Fruit fly (Drosophila melanogaster): ENCODE measurements around the gene bigmax.

bigmax gene

DNA sequence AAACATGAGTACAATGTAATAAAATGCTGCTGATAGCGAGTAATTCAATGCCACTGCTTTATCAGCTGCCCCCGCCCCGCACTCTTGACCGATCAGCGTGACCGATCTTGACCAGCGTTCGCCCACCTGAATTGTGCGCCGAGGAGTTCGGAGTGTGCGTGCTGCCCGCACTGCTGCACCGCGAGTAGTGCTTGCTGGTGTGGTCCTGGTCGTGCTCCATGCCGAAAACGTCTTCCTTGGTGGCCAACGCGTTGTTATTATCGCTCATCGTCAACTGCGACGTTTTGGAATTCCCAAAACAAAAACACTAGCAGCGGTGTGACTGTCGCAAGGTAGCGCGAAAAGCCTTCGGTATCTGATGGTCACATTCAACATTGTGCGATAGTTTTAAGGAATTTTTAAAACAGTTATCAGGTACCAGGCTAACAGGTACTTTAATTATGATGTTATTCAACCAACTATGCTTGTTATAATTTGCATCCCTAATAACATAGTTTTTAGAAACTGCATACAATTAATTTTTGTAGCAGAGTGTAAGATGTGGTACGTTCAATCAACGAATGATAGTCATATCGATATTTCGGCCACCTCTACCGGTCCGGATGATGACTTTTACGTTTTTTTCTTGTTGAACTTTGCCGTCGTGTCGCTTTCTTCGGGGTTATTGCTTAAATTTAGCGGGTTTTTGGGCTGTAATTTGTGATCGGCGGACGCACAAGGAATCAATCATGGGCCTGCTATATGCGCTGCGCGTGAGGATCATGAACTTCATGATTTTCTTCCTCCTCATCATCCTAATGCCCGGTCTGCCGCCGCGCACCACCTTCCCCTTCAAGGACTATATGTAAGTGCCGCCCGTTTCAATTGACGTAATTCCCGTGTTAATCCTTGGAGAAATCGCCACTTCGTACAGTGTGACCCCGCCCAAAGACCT, at the start of gene bigmax, which contains the start of gene Hmu (continued):
- TF ChIP-seq CG4854 (GFP tag; optimal IDR thresholded peaks at IDR 0.05) (peak; percentile 69), HmgD (GFP tag; optimal IDR thresholded peaks at IDR 0.05) (peak; percentile 79), CG10274 (GFP tag; optimal IDR thresholded peaks at IDR 0.05) (no peak), CG7987 (GFP tag; optimal IDR thresholded peaks at IDR 0.05) (peak; percentile 91)

DNA sequence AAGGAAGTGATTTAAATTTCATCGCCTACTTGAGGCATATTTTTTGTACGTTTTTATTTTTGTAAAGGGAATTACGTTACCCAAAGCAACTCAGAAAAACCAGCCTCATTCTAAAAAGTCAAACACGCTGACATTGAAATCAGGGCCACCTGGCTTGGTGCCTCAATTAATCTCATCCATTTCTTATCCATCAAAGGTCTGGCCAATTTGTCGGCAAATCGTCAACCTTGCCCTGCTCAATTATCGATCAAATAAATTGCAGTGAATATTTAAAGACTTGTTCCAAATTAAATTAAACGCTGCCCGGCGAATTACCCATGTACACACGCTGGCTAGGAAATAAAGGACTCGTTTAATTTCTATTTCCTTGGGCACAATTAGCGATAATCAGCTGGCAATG, 42.5 kb upstream of the bigmax start, which contains the start of gene CG3330:
Gene CG3330 (minus strand): TSS at position 101 of the 400 bp plus-strand sequence.
- TF ChIP-seq da (GFP tag; optimal IDR thresholded peaks at IDR 0.05): no peak

DNA sequence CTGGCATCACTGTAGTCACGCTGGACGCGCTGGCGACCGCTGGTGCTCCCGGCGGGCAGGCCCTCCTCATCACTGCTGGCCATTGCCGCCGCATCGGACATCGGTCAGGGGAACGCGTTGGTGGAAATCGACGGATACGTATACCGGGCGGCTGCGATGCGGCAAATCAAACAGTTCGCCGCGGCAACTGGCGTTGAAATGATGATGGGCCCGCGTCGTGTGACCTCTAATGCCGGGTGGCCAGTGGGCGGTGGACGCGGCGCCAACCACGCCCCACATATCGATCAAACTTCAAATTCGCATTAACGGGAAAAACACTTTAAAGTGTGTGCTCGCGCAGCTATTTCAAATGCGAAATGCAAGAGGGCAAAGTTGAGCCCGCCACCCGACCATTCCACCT, 33.9 kb upstream of the bigmax start, which contains the start of gene CG3339:
Gene CG3339 (minus strand): TSS at position 101 of the 400 bp plus-strand sequence.
- TF ChIP-seq MTF-1 (GFP tag; optimal IDR thresholded peaks at IDR 0.05; ENCODE audit: borderline replicate concordance) (no peak), caup (GFP tag; optimal IDR thresholded peaks at IDR 0.05; ENCODE audit: severe bottlenecking) (no peak), dimm (GFP tag; IDR thresholded peaks at IDR 0.05) (no peak), D (optimal IDR thresholded peaks at IDR 0.05) (no peak), D (GFP tag; optimal IDR thresholded peaks at IDR 0.05) (no peak), fd102C (GFP tag; optimal IDR thresholded peaks at IDR 0.05) (no peak), insv (GFP tag; optimal IDR thresholded peaks at IDR 0.05) (no peak), usp (GFP tag; optimal IDR thresholded peaks at IDR 0.05) (no peak), CG33557 (GFP tag; optimal IDR thresholded peaks at IDR 0.05) (no peak), CG7357 (GFP tag; IDR thresholded peaks at IDR 0.05) (no peak), CG6683 (GFP tag; optimal IDR thresholded peaks at IDR 0.05) (no peak), jumu (GFP tag; optimal IDR thresholded peaks at IDR 0.05) (no peak), chn (GFP tag; optimal IDR thresholded peaks at IDR 0.05) (no peak), bcd (GFP tag; optimal IDR thresholded peaks at IDR 0.05) (no peak)

DNA sequence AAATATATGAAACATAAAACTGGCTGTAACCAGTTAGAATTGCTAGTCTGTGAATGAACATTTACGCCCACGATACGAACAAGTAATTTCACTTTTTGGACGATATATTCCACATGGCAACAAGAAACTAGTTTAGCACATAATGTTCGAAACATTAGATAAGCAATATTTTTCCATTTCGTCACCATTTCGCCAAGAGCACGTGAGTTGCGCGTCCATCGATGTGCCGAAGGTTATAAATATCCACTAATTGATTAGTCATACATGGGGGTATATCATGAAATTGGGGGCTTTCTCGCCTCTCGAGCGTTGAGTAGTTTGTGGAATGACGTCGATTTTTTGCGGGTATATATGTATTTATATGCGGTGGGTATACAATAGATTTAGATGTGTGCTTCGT, 5.8 kb upstream of the bigmax start:
- peak; percentile 45 for TF ChIP-seq sd (tag; optimal IDR thresholded peaks at IDR 0.05)
- TF ChIP-seq chinmo (GFP tag; IDR thresholded peaks at IDR 0.05; ENCODE audit: partially characterized antibody): 0 out of 4 replicates have a peak, but pooled peaks have one; percentile 7
- TF ChIP-seq cwo (GFP tag; optimal IDR thresholded peaks at IDR 0.05): peak; percentile 97
- TF ChIP-seq twi (tag; optimal IDR thresholded peaks at IDR 0.05): no peak
- TF ChIP-seq Dip3 (GFP tag; optimal IDR thresholded peaks at IDR 0.05): no peak
- TF ChIP-seq slp2 (GFP tag; optimal IDR thresholded peaks at IDR 0.05): no peak
- TF ChIP-seq CG7987 (GFP tag; optimal IDR thresholded peaks at IDR 0.05): peak; percentile 68
- TF ChIP-seq CG12236 (GFP tag; optimal IDR thresholded peaks at IDR 0.05): no peak
- TF ChIP-seq ftz-f1 (GFP tag; optimal IDR thresholded peaks at IDR 0.05): no peak
- TF ChIP-seq Rx (GFP tag; IDR thresholded peaks at IDR 0.05): no peak

DNA sequence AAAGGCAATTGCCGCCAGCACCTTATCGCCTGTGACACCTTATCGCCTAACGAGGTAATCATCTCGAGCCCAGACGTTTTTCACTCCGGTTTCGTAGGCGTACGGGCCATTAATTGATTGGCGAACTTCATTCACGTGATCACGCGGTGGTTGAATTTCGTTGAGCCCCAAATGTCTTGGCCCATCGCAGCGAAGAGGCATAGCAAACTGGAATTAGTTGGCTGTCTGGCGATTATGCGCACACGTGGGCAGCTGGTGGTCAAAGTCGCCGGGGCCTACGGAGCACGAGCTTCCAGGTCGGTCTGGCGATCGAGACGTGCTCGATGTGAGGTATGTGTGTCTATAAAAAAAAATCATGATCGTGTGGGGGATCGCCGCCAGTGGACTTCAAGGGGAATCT, 4.7 kb upstream of the bigmax start:
- TF ChIP-seq Med (GFP tag) (peak; percentile 66), hth (optimal IDR thresholded peaks at IDR 0.05) (no peak), CG12299 (tag; optimal IDR thresholded peaks at IDR 0.05) (no peak), sqz (GFP tag; optimal IDR thresholded peaks at IDR 0.05) (no peak), NC2α (GFP tag; optimal IDR thresholded peaks at IDR 0.05) (no peak), CG7839 (tag; optimal IDR thresholded peaks at IDR 0.05) (no peak), gem (tag; optimal IDR thresholded peaks at IDR 0.05) (no peak), sr (GFP tag; IDR thresholded peaks at IDR 0.05) (peak; percentile 56; the same call in 1 of the 3 replicates), nerfin-1 (tag; optimal IDR thresholded peaks at IDR 0.05) (no peak), MBD-R2 (GFP tag; IDR thresholded peaks at IDR 0.05) (no peak), gfzf (GFP tag; optimal IDR thresholded peaks at IDR 0.05) (no peak), CG10543 (GFP tag; optimal IDR thresholded peaks at IDR 0.05) (no peak), CG11093 (GFP tag; IDR thresholded peaks at IDR 0.05) (no peak), CG1832 (GFP tag; optimal IDR thresholded peaks at IDR 0.05) (no peak), CG8089 (GFP tag; optimal IDR thresholded peaks at IDR 0.05) (no peak), tna (GFP tag; IDR thresholded peaks at IDR 0.05; ENCODE audit: partially characterized antibody) (no peak)

All from whole organism, embryonic.